Worm (Caenorhabditis elegans): Measurements from ENCODE around the gene Y75B12B.1.
A peak's percentile ranks its signal among the peaks of the same experiment; 100 is the strongest.

The Y75B12B.1 gene

ce11 chrV:15186259-15186927, 1.9 kb downstream of the Y75B12B.1 start, which contains the start of gene Y75B12B.3 (continued):
- TF ChIP-seq dpl-1 (GFP tag; optimal IDR thresholded peaks at IDR 0.05): no peak
- no peak for TF ChIP-seq lsy-27 (tag; optimal IDR thresholded peaks at IDR 0.05; ENCODE audit: borderline replicate concordance, insufficient read depth)
- peak; percentile 73 for TF ChIP-seq ceh-79 (tag; optimal IDR thresholded peaks at IDR 0.05)
- no peak for TF ChIP-seq K12H6.12 (tag; optimal IDR thresholded peaks at IDR 0.05)
- TF ChIP-seq ztf-18 (tag; optimal IDR thresholded peaks at IDR 0.05): peak; percentile 54
- no peak for TF ChIP-seq rpc-1 (optimal IDR thresholded peaks at IDR 0.05)
- TF ChIP-seq rpc-1 (tag; optimal IDR thresholded peaks at IDR 0.05): no peak
- peak; percentile 72 for TF ChIP-seq zfh-2 (GFP tag; conservative IDR thresholded peaks at IDR 0.05)
- peak; percentile 24 for TF ChIP-seq snpc-3.4 (tag; optimal IDR thresholded peaks at IDR 0.05)
- peak; percentile 48 for TF ChIP-seq attf-5 (GFP tag; optimal IDR thresholded peaks at IDR 0.05)
- TF ChIP-seq pbrm-1 (GFP tag; IDR thresholded peaks at IDR 0.05): 0 out of 2 replicates have a peak, but pooled peaks have one; percentile 52
- 0 out of 2 replicates have a peak, but pooled peaks have one; percentile 9 for TF ChIP-seq nfyb-1 (GFP tag; IDR thresholded peaks at IDR 0.05)
- no peak for TF ChIP-seq F37B4.10 (GFP tag; IDR thresholded peaks at IDR 0.05)
- TF ChIP-seq Y67H2A.10 (GFP tag; conservative IDR thresholded peaks at IDR 0.05): no peak
- peak; percentile 67; the same call in 1 of the 2 replicates for TF ChIP-seq Y53G8AR.9 (GFP tag; conservative IDR thresholded peaks at IDR 0.05)
- peak; percentile 62 for TF ChIP-seq lin-54 (GFP tag; optimal IDR thresholded peaks at IDR 0.05)
- TF ChIP-seq akir-1 (GFP tag; optimal IDR thresholded peaks at IDR 0.05): no peak
- TF ChIP-seq madf-6 (GFP tag; IDR thresholded peaks at IDR 0.05): peak; percentile 73
- no peak for TF ChIP-seq tbx-9 (tag; optimal IDR thresholded peaks at IDR 0.05; ENCODE audit: borderline replicate concordance)
- no peak for TF ChIP-seq K11D2.4 (GFP tag; IDR thresholded peaks at IDR 0.05)
- TF ChIP-seq die-1 (tag; optimal IDR thresholded peaks at IDR 0.05): peak; percentile 36
- TF ChIP-seq ztf-22 (GFP tag; optimal IDR thresholded peaks at IDR 0.05): no peak
- peak; percentile 18; the same call in 1 of the 2 replicates for TF ChIP-seq egrh-3 (GFP tag; IDR thresholded peaks at IDR 0.05)
- no peak for TF ChIP-seq pha-4 (tag; optimal IDR thresholded peaks at IDR 0.05)
- TF ChIP-seq mcd-1 (GFP tag; IDR thresholded peaks at IDR 0.05): peak; percentile 51
- TF ChIP-seq atf-7 (tag; optimal IDR thresholded peaks at IDR 0.05): no peak
- no peak for TF ChIP-seq ceh-40 (GFP tag; IDR thresholded peaks at IDR 0.05)
- no peak for TF ChIP-seq ceh-91 (GFP tag; IDR thresholded peaks at IDR 0.05)
- TF ChIP-seq hmg-20 (GFP tag; IDR thresholded peaks at IDR 0.05): no peak
- no peak for TF ChIP-seq nhr-90 (tag; optimal IDR thresholded peaks at IDR 0.05)
- TF ChIP-seq let-607 (tag; optimal IDR thresholded peaks at IDR 0.05): no peak
- TF ChIP-seq egl-44 (GFP tag; IDR thresholded peaks at IDR 0.05): 0 out of 2 replicates have a peak, but pooled peaks have one; percentile 17
- no peak for TF ChIP-seq ceh-27 (GFP tag; optimal IDR thresholded peaks at IDR 0.05)
- no peak for TF ChIP-seq chd-7 (tag; optimal IDR thresholded peaks at IDR 0.05)
- peak; percentile 32; the same call in 1 of the 2 replicates for TF ChIP-seq dox-1 (GFP tag; IDR thresholded peaks at IDR 0.05)
- no peak for TF ChIP-seq unc-130 (GFP tag; optimal IDR thresholded peaks at IDR 0.05)
- TF ChIP-seq snpc-4 (GFP tag; optimal IDR thresholded peaks at IDR 0.05): peak; percentile 48
- peak in 2 of 4 experiments; percentile 0 to 37 for TF ChIP-seq snpc-4 (tag; optimal IDR thresholded peaks at IDR 0.05)
- TF ChIP-seq him-1 (tag; optimal IDR thresholded peaks at IDR 0.05): peak; percentile 57
- TF ChIP-seq F52B5.7 (tag; optimal IDR thresholded peaks at IDR 0.05): no peak
- TF ChIP-seq cebp-2 (GFP tag; IDR thresholded peaks at IDR 0.05): no peak
- TF ChIP-seq T07F8.4 (tag; optimal IDR thresholded peaks at IDR 0.05): no peak
- TF ChIP-seq zim-3 (tag; optimal IDR thresholded peaks at IDR 0.05): no peak
- no peak for TF ChIP-seq ztf-28 (GFP tag; IDR thresholded peaks at IDR 0.05)
- TF ChIP-seq Y79H2A.3 (GFP tag; conservative IDR thresholded peaks at IDR 0.05): 0 out of 2 replicates have a peak, but pooled peaks have one; percentile 32
- TF ChIP-seq bed-1 (GFP tag; IDR thresholded peaks at IDR 0.05): no peak
- no peak for TF ChIP-seq mxl-1 (tag; optimal IDR thresholded peaks at IDR 0.05)
- TF ChIP-seq C06A6.2 (GFP tag; conservative IDR thresholded peaks at IDR 0.05): no peak

All from whole organism, young adult.